Worm (Caenorhabditis elegans) whole organism, mixed stage, embryonic: ENCODE results near the gene fipr-11.

Experiments used
- drap-1 ChIP-seq: fragments of 200-800 bp; sonication (Bioruptor generic); optimal IDR thresholded peaks from 3 replicates; lab custom pipeline; 2018; ENCODE audit warnings: mild to moderate bottlenecking, missing genetic modification characterization, missing compliant biosample characterization
- elt-3 ChIP-seq: fragments of 150-350 bp; optimal IDR thresholded peaks from 2 replicates; lab custom pipeline; 2014; ENCODE audit warnings: missing biosample characterization, missing genetic modification characterization
- mab-5 ChIP-seq: fragments of 150-350 bp; optimal IDR thresholded peaks from 2 replicates; lab custom pipeline; 2014; ENCODE audit warnings: missing biosample characterization, missing genetic modification characterization
- nhr-2 ChIP-seq: fragments of 150-350 bp; optimal IDR thresholded peaks from 2 replicates; lab custom pipeline; 2014; ENCODE audit warnings: missing biosample characterization, missing genetic modification characterization
- nhr-237 ChIP-seq: fragments of 150-350 bp; optimal IDR thresholded peaks from 2 replicates; lab custom pipeline; 2014; ENCODE audit warnings: missing biosample characterization, missing genetic modification characterization
- sem-2 ChIP-seq: fragments of 200-800 bp; sonication (Bioruptor generic); optimal IDR thresholded peaks from 2 replicates; lab custom pipeline; 2018; ENCODE audit warnings: mild to moderate bottlenecking, missing genetic modification characterization, missing compliant biosample characterization
- ztf-11 ChIP-seq: fragments of 150-350 bp; optimal IDR thresholded peaks from 2 replicates; lab custom pipeline; 2014; ENCODE audit warnings: missing biosample characterization, missing genetic modification characterization

- no peak for TF ChIP-seq nhr-237 (tag; lab: Kevin White, UChicago)
- no peak for TF ChIP-seq drap-1 (GFP tag; lab: Kevin White, UChicago)
- TF ChIP-seq elt-3 (tag; lab: Kevin White, UChicago), result no peak
- no peak for TF ChIP-seq sem-2 (GFP tag; lab: Kevin White, UChicago)
- TF ChIP-seq mab-5, result no peak
- no peak for TF ChIP-seq ztf-11 (tag; lab: Kevin White, UChicago)
- no peak for TF ChIP-seq nhr-2
These were observed 49.8 kb downstream of the fipr-11 start for ce11 chrV:9855920-9856852.
